Fruit fly (Drosophila melanogaster) whole organism, embryonic: ENCODE data around the gene IntS10.

Experiments
- Ada2b ChIP-seq: fragments of 200-800 bp; sonication (Bioruptor generic); IDR thresholded peaks from 2 replicates; pipeline ENCODE4 v1.3.6; 2022; ENCODE audit warnings: missing biosample characterization, missing genetic modification characterization
- Atf6 ChIP-seq: fragments of 200-800 bp; sonication (Bioruptor generic); IDR thresholded peaks from 2 replicates; pipeline ENCODE4 v1.3.6; 2022; ENCODE audit warnings: missing biosample characterization, missing genetic modification characterization
- Bteb2 ChIP-seq: fragments of 200-800 bp; sonication (Bioruptor generic); optimal IDR thresholded peaks from 2 replicates; lab custom pipeline; 2016; ENCODE audit warnings: missing biosample characterization, missing genetic modification characterization
- CG11504 ChIP-seq: fragments of 200-800 bp; sonication (Bioruptor generic); optimal IDR thresholded peaks from 3 replicates; lab custom pipeline; 2019; ENCODE audit warnings: missing biosample characterization, mild to moderate bottlenecking, missing genetic modification characterization, moderate library complexity
- CG12155 ChIP-seq: fragments of 200-800 bp; sonication (Bioruptor generic); optimal IDR thresholded peaks from 3 replicates; lab custom pipeline; 2016; ENCODE audit warnings: missing biosample characterization, missing genetic modification characterization
- CG14014 ChIP-seq: fragments of 200-800 bp; sonication (Bioruptor generic); IDR thresholded peaks from 2 replicates; pipeline ENCODE4 v1.3.6; 2022; ENCODE audit warnings: missing biosample characterization, missing genetic modification characterization
- CG17328 ChIP-seq: fragments of 200-800 bp; sonication (Bioruptor generic); IDR thresholded peaks from 2 replicates; pipeline ENCODE4 v1.3.6; 2022; ENCODE audit warnings: missing biosample characterization, missing genetic modification characterization
- CG17361 ChIP-seq: fragments of 200-800 bp; sonication (Bioruptor generic); IDR thresholded peaks from 3 replicates; pipeline ENCODE4 v1.3.6; 2022; ENCODE audit warnings: missing biosample characterization, missing genetic modification characterization
- CG2889 ChIP-seq: fragments of 200-800 bp; sonication (Bioruptor generic); IDR thresholded peaks from 3 replicates; pipeline ENCODE4 v1.3.6; 2022; ENCODE audit warnings: missing biosample characterization, missing genetic modification characterization
- CG32767 ChIP-seq: fragments of 200-800 bp; sonication (Bioruptor generic); IDR thresholded peaks from 2 replicates; pipeline ENCODE4 v1.3.6; 2022; ENCODE audit warnings: missing biosample characterization, missing genetic modification characterization
- CG6765 ChIP-seq: fragments of 200-800 bp; sonication (Bioruptor generic); optimal IDR thresholded peaks from 3 replicates; lab custom pipeline; 2017; ENCODE audit warnings: missing biosample characterization, mild to moderate bottlenecking, missing genetic modification characterization
- CG7372 ChIP-seq: fragments of 200-800 bp; sonication (Bioruptor generic); IDR thresholded peaks from 2 replicates; pipeline ENCODE4 v1.3.6; 2022; ENCODE audit warnings: missing biosample characterization, missing genetic modification characterization
- CG7556 ChIP-seq: fragments of 200-800 bp; sonication (Bioruptor generic); optimal IDR thresholded peaks from 2 replicates; lab custom pipeline; 2017; ENCODE audit warnings: missing biosample characterization, mild to moderate bottlenecking, missing genetic modification characterization
- CG9797 ChIP-seq: fragments of 200-800 bp; sonication (Bioruptor generic); optimal IDR thresholded peaks from 3 replicates; lab custom pipeline; 2018; ENCODE audit warnings: missing biosample characterization, mild to moderate bottlenecking, missing genetic modification characterization
- CG9817 ChIP-seq: fragments of 200-800 bp; sonication (Bioruptor generic); optimal IDR thresholded peaks from 2 replicates; lab custom pipeline; 2018; ENCODE audit warnings: missing biosample characterization, mild to moderate bottlenecking, missing genetic modification characterization, moderate library complexity
- D19A ChIP-seq: fragments of 200-800 bp; optimal IDR thresholded peaks from 3 replicates; lab custom pipeline; 2019; ENCODE audit warnings: missing biosample characterization, mild to moderate bottlenecking, missing genetic modification characterization, moderate library complexity
- Dbx ChIP-seq: fragments of 200-800 bp; sonication (Bioruptor generic); IDR thresholded peaks from 3 replicates; pipeline ENCODE4 v1.3.6; 2022; ENCODE audit warnings: missing biosample characterization, missing genetic modification characterization
- Deaf1 ChIP-seq: fragments of 200-800 bp; optimal IDR thresholded peaks from 3 replicates; lab custom pipeline; 2019; ENCODE audit warnings: missing biosample characterization, mild to moderate bottlenecking, missing genetic modification characterization, moderate library complexity
- Dp ChIP-seq: fragments of 200-800 bp; sonication (Bioruptor generic); optimal IDR thresholded peaks from 2 replicates; lab custom pipeline; 2018; ENCODE audit warnings: missing biosample characterization, mild to moderate bottlenecking, missing genetic modification characterization, moderate library complexity
- Drgx ChIP-seq: fragments of 200-800 bp; sonication (Bioruptor generic); IDR thresholded peaks from 2 replicates; pipeline ENCODE4 v1.3.6; 2022; ENCODE audit warnings: missing biosample characterization, missing genetic modification characterization
- H2.0 ChIP-seq: fragments of 200-800 bp; sonication (Bioruptor generic); IDR thresholded peaks from 2 replicates; pipeline ENCODE4 v1.3.6; 2022; ENCODE audit warnings: missing biosample characterization, missing genetic modification characterization
- HLH3B ChIP-seq: fragments of 200-800 bp; sonication (Bioruptor generic); IDR thresholded peaks from 2 replicates; pipeline ENCODE4 v1.3.6; 2022; ENCODE audit warnings: missing biosample characterization, missing genetic modification characterization
- Hand ChIP-seq: fragments of 200-800 bp; sonication (Bioruptor generic); optimal IDR thresholded peaks from 2 replicates; lab custom pipeline; 2017; ENCODE audit warnings: mild to moderate bottlenecking, missing biosample characterization, missing genetic modification reagents, missing genetic modification characterization
- Hmr ChIP-seq: fragments of 200-800 bp; sonication (Bioruptor generic); optimal IDR thresholded peaks from 3 replicates; lab custom pipeline; 2017; ENCODE audit warnings: mild to moderate bottlenecking, missing biosample characterization, missing genetic modification reagents, missing genetic modification characterization
- Hr51 ChIP-seq, 2 experiments: fragments of 200-800 bp; sonication (Bioruptor generic); optimal IDR thresholded peaks; 2 replicates in 1 of 2; 3 replicates in 1 of 2; lab custom pipeline; 2016 to 2018; ENCODE audit warnings: missing biosample characterization in 2 of 2, missing genetic modification characterization in 2 of 2, mild to moderate bottlenecking in 1 of 2, moderate library complexity in 1 of 2
- Meics ChIP-seq: fragments of 200-800 bp; sonication (Bioruptor generic); optimal IDR thresholded peaks from 2 replicates; lab custom pipeline; 2017; ENCODE audit warnings: missing biosample characterization, mild to moderate bottlenecking, missing genetic modification characterization
- PHDP ChIP-seq: fragments of 200-800 bp; sonication (Bioruptor generic); optimal IDR thresholded peaks from 3 replicates; lab custom pipeline; 2018; ENCODE audit warnings: missing biosample characterization, mild to moderate bottlenecking, missing genetic modification characterization, moderate library complexity
- Ssrp ChIP-seq: fragments of 200-800 bp; sonication (Bioruptor generic); optimal IDR thresholded peaks from 2 replicates; lab custom pipeline; 2018; ENCODE audit warnings: missing biosample characterization, mild to moderate bottlenecking, missing genetic modification characterization, moderate library complexity
- Usf ChIP-seq: fragments of 200-800 bp; sonication (Bioruptor generic); optimal IDR thresholded peaks from 2 replicates; lab custom pipeline; 2017; ENCODE audit warnings: missing genotype, missing biosample characterization, missing genetic modification characterization
- Xbp1 ChIP-seq: fragments of 200-800 bp; sonication (Bioruptor generic); optimal IDR thresholded peaks from 3 replicates; lab custom pipeline; 2016; ENCODE audit warnings: missing biosample characterization, mild to moderate bottlenecking, missing genetic modification characterization
- bbx ChIP-seq: fragments of 200-800 bp; sonication (Bioruptor generic); IDR thresholded peaks from 2 replicates; pipeline ENCODE4 v1.3.6; 2022; ENCODE audit warnings: missing biosample characterization, missing genetic modification characterization; ENCODE audit not compliant: partially characterized antibody
- grau ChIP-seq: fragments of 200-800 bp; optimal IDR thresholded peaks from 3 replicates; lab custom pipeline; 2019; ENCODE audit warnings: missing biosample characterization, mild to moderate bottlenecking, missing genetic modification characterization, moderate library complexity
- insv ChIP-seq, 2 experiments: fragments of 200-800 bp; sonication (Bioruptor generic); optimal IDR thresholded peaks; 3 replicates each; lab custom pipeline; 2016 to 2018; ENCODE audit warnings: missing biosample characterization in 2 of 2, missing genetic modification characterization in 2 of 2
- klu ChIP-seq: fragments of 200-800 bp; sonication (Bioruptor generic); IDR thresholded peaks from 2 replicates; pipeline ENCODE4 v1.3.6; 2022; ENCODE audit warnings: missing biosample characterization, missing genetic modification characterization
- lab ChIP-seq: fragments of 200-800 bp; sonication (Bioruptor generic); optimal IDR thresholded peaks from 3 replicates; lab custom pipeline; 2017; ENCODE audit warnings: missing biosample characterization, missing genetic modification characterization, mild to moderate bottlenecking, moderate library complexity, missing genetic modification reagents
- pita ChIP-seq: fragments of 200-800 bp; sonication (Bioruptor generic); optimal IDR thresholded peaks from 2 replicates; lab custom pipeline; 2017; ENCODE audit warnings: missing biosample characterization, mild to moderate bottlenecking, missing genetic modification characterization
- prd ChIP-seq, 3 experiments: fragments of >200 bp in 2 of 3; fragments of 200-800 bp in 1 of 3; sonication (Bioruptor generic) in 1 of 3; optimal IDR thresholded peaks in 2 of 3; IDR thresholded peaks in 1 of 3; 2 replicates in 2 of 3; 3 replicates in 1 of 3; pipeline versions ENCODE4 v1.3.6 to Lab custom; 2017 to 2022; ENCODE audit warnings: missing biosample characterization in 1 of 3, missing genetic modification characterization in 1 of 3
- ranshi ChIP-seq: fragments of 200-800 bp; sonication (Bioruptor generic); IDR thresholded peaks from 2 replicates; pipeline ENCODE4 v1.3.6; 2022; ENCODE audit warnings: missing biosample characterization, missing genetic modification characterization
- row ChIP-seq: fragments of 200-800 bp; sonication (Bioruptor generic); IDR thresholded peaks from 3 replicates; pipeline ENCODE4 v1.3.6; 2022; ENCODE audit warnings: missing biosample characterization, missing genetic modification characterization
- schlank ChIP-seq: fragments of 200-800 bp; sonication (Bioruptor generic); optimal IDR thresholded peaks from 2 replicates; lab custom pipeline; 2018; ENCODE audit warnings: missing biosample characterization, mild to moderate bottlenecking, missing genetic modification characterization
- shn ChIP-seq: fragments of 200-800 bp; sonication (Bioruptor generic); optimal IDR thresholded peaks from 3 replicates; lab custom pipeline; 2016; ENCODE audit warnings: missing biosample characterization, missing genetic modification characterization
- slbo ChIP-seq: fragments of 200-800 bp; sonication (Bioruptor generic); IDR thresholded peaks from 2 replicates; pipeline ENCODE4 v1.3.6; 2022; ENCODE audit warnings: missing biosample characterization, missing genetic modification characterization
- sna ChIP-seq: fragments of 200-800 bp; sonication (Bioruptor generic); IDR thresholded peaks from 2 replicates; pipeline ENCODE4 v1.3.6; 2022; ENCODE audit warnings: missing biosample characterization, missing genetic modification characterization; ENCODE audit not compliant: partially characterized antibody
- sob ChIP-seq: fragments of 200-800 bp; sonication (Bioruptor generic); IDR thresholded peaks from 2 replicates; pipeline ENCODE4 v1.3.6; 2022; ENCODE audit warnings: missing biosample characterization, missing genetic modification characterization
- unpg ChIP-seq: fragments of 200-800 bp; sonication (Bioruptor generic); optimal IDR thresholded peaks from 3 replicates; lab custom pipeline; 2018; ENCODE audit warnings: missing biosample characterization, mild to moderate bottlenecking, missing genetic modification characterization, moderate library complexity
- yki ChIP-seq: fragments of >200 bp; optimal IDR thresholded peaks from 3 replicates; lab custom pipeline; 2018

Gene IntS10

dm6 chr3L:3798488-3798887, 8.0 kb upstream of the IntS10 start (continued):
- TF ChIP-seq pita, result no peak
- no peak for TF ChIP-seq sna (GFP tag; lab: Robert Waterston, UW)
- TF ChIP-seq CG17328 (GFP tag; lab: Robert Waterston, UW), result peak; percentile 41; the same call in 1 of the 2 replicates
- TF ChIP-seq H2.0 (GFP tag; lab: Robert Waterston, UW), result no peak
- TF ChIP-seq D19A, result peak; percentile 27
- TF ChIP-seq ranshi (GFP tag; lab: Robert Waterston, UW), result 0 out of 2 replicates have a peak, but pooled peaks have one; percentile 25
- TF ChIP-seq CG14014 (GFP tag; lab: Robert Waterston, UW), result peak; percentile 38; the same call in 1 of the 2 replicates
- peak; percentile 3 for TF ChIP-seq Ssrp (tag; lab: Kevin White, UChicago)
- peak; percentile 21; the same call in 1 of the 2 replicates for TF ChIP-seq HLH3B (GFP tag; lab: Robert Waterston, UW)
- TF ChIP-seq CG11504 (tag; lab: Kevin White, UChicago), result peak; percentile 44
- no peak for TF ChIP-seq prd (optimal IDR thresholded peaks at IDR 0.05; lab: Kevin White, UChicago)
- 0 out of 3 replicates have a peak, but pooled peaks have one; percentile 25 for TF ChIP-seq prd (GFP tag; IDR thresholded peaks at IDR 0.05; lab: Robert Waterston, UW)
- 0 out of 3 replicates have a peak, but pooled peaks have one; percentile 11 for TF ChIP-seq CG17361 (GFP tag; lab: Robert Waterston, UW)
- no peak for TF ChIP-seq Usf (GFP tag; lab: Kevin White, UChicago)
- peak; percentile 29 for TF ChIP-seq PHDP (tag; lab: Kevin White, UChicago)
- TF ChIP-seq Dp (GFP tag; lab: Kevin White, UChicago), result no peak
- no peak for TF ChIP-seq CG9797
- no peak for TF ChIP-seq CG2889 (GFP tag; lab: Robert Waterston, UW)

dm6 chr3L:3799766-3800165, 6.7 kb upstream of the IntS10 start:
- TF ChIP-seq grau (tag; lab: Kevin White, UChicago), result peak; percentile 16
- peak; percentile 9; the same call in 1 of the 3 replicates for TF ChIP-seq row
- no peak for TF ChIP-seq klu (GFP tag; lab: Robert Waterston, UW)
- TF ChIP-seq Drgx (GFP tag; lab: Robert Waterston, UW), result peak; percentile 47; the same call in 1 of the 2 replicates

- peak; percentile 37 for TF ChIP-seq Meics (GFP tag; lab: Kevin White, UChicago)
- peak; percentile 43 for TF ChIP-seq slbo
- no peak for TF ChIP-seq yki (lab: Kevin White, UChicago)
- peak; percentile 3 for TF ChIP-seq Xbp1 (GFP tag; lab: Kevin White, UChicago)
- TF ChIP-seq CG7372, result 0 out of 2 replicates have a peak, but pooled peaks have one; percentile 6
- peak in 1 of 2 experiments; percentile 10 for TF ChIP-seq Hr51 (GFP tag; optimal IDR thresholded peaks at IDR 0.05; lab: Kevin White, UChicago)
- peak; percentile 63 for TF ChIP-seq Hmr (GFP tag; lab: Kevin White, UChicago)
- TF ChIP-seq Ssrp (tag; lab: Kevin White, UChicago), result no peak
- peak; percentile 79 for TF ChIP-seq lab (GFP tag; lab: Kevin White, UChicago)
- no peak for TF ChIP-seq prd (optimal IDR thresholded peaks at IDR 0.05; lab: Kevin White, UChicago)
- TF ChIP-seq prd (GFP tag; IDR thresholded peaks at IDR 0.05; lab: Robert Waterston, UW), result peak; percentile 23; the same call in 1 of the 3 replicates
- peak; percentile 22 for TF ChIP-seq grau (tag; lab: Kevin White, UChicago)
- no peak for TF ChIP-seq CG12155 (GFP tag; lab: Kevin White, UChicago)
- peak; percentile 15 for TF ChIP-seq Hand (GFP tag; lab: Kevin White, UChicago)
- TF ChIP-seq Atf6 (GFP tag; lab: Robert Waterston, UW), result 0 out of 2 replicates have a peak, but pooled peaks have one; percentile 12
- TF ChIP-seq CG6765 (GFP tag; lab: Kevin White, UChicago), result peak; percentile 4
- TF ChIP-seq schlank (tag; lab: Kevin White, UChicago), result no peak
- 0 out of 2 replicates have a peak, but pooled peaks have one; percentile 10 for TF ChIP-seq Ada2b
- TF ChIP-seq unpg, result peak; percentile 26
- TF ChIP-seq row, result peak; percentile 55
- no peak for TF ChIP-seq insv (GFP tag; optimal IDR thresholded peaks at IDR 0.05; lab: Kevin White, UChicago)
- no peak for TF ChIP-seq shn
- TF ChIP-seq Bteb2, result no peak
- peak; percentile 66; the same call in 2 of the 3 replicates for TF ChIP-seq Dbx
- TF ChIP-seq sob, result peak; percentile 58
- no peak for TF ChIP-seq bbx (GFP tag; lab: Robert Waterston, UW)
- TF ChIP-seq CG9817, result no peak
- peak; percentile 5 for TF ChIP-seq CG7556
- TF ChIP-seq CG32767 (GFP tag; lab: Robert Waterston, UW), result no peak
- TF ChIP-seq Deaf1 (tag; lab: Kevin White, UChicago), result peak; percentile 46
Measured at dm6 chr3L:3801343-3801742, 5.2 kb upstream of the IntS10 start.
